Worm (Caenorhabditis elegans): ENCODE results near the gene F54B3.2.

ce11 chrII:10218171-10218570 lies 51.8 kb downstream of the F54B3.2 start, which contains the start of gene ref-1:
- TF ChIP-seq flt-1 (GFP tag; IDR thresholded peaks at IDR 0.05), result no peak
- no peak for TF ChIP-seq klf-2 (GFP tag; conservative IDR thresholded peaks at IDR 0.05)
- no peak for TF ChIP-seq ztf-23 (GFP tag; IDR thresholded peaks at IDR 0.05)
- TF ChIP-seq med-1 (GFP tag; optimal IDR thresholded peaks at IDR 0.05; ENCODE audit: insufficient read depth), result no peak
- no peak for TF ChIP-seq ref-1 (GFP tag; conservative IDR thresholded peaks at IDR 0.05)
- no peak for TF ChIP-seq ztf-29 (GFP tag; IDR thresholded peaks at IDR 0.05)

Measured in whole organism, midembryonic.